Worm (Caenorhabditis elegans): ENCODE measurements around the gene vpat-1.
A peak's percentile ranks its signal among the peaks of the same experiment; 100 is the strongest.

Gene vpat-1

DNA sequence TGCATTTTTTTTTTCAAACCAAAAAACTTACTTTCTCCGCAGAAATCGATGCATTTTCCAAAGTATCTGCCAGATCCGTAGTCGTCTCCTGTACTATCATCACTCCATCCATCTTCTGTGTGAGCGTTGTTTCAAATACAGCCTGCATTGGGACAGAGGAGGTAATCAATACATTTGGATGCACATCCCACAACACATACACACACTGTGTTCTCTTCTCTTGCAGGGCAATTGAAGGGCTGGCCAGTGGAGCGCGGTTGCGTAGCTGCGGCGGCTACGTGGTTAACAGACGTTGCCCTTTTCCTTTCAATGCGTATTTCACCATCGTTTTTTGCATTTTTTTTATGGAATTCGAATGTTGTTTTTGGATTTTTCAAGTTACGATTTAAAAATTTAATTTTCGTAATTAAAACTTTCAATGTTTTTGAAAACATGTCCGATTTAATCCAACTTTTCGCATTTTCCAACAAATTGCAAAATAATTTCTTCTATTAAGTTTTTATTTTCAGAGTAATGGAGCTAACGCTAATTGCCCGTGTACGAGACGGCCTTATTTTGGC, 10.9 kb downstream of the vpat-1 start, which contains the start of the genes stau-1 and sec-22 (continued):
- no peak for TF ChIP-seq mdl-1 (tag; optimal IDR thresholded peaks at IDR 0.05)

DNA sequence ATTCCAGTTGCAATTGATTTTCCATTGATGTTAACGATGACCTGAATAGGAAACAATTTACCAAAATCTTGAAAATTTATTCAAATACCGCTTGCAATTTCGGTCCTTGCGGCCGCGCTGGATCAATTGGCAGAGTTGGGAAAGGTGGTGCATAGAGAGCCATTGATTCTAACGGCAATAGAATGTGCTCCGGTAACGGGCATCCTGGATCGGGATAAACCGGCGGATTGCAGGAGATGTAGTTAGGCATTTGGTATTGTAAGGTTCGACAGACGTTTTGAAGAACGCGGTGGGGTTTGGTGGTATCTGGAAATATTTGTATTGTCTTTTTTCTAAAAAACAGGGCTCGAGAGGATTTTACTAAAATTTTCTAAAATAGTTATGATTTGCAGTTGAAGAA, 15.1 kb downstream of the vpat-1 start:
- TF ChIP-seq nhr-21 (tag; optimal IDR thresholded peaks at IDR 0.05) (no peak), peb-1 (tag; optimal IDR thresholded peaks at IDR 0.05) (no peak), nhr-237 (tag; optimal IDR thresholded peaks at IDR 0.05) (no peak), Y55F3AM.14 (GFP tag; optimal IDR thresholded peaks at IDR 0.05) (no peak), nhr-12 (tag; optimal IDR thresholded peaks at IDR 0.05) (no peak), lin-11 (tag; optimal IDR thresholded peaks at IDR 0.05) (no peak), crh-2 (tag; optimal IDR thresholded peaks at IDR 0.05) (no peak), dmd-4 (tag; optimal IDR thresholded peaks at IDR 0.05) (no peak), F13H6.1 (tag; optimal IDR thresholded peaks at IDR 0.05) (no peak), sem-4 (tag; optimal IDR thresholded peaks at IDR 0.05) (no peak), elt-1 (tag; optimal IDR thresholded peaks at IDR 0.05) (no peak), blmp-1 (tag; optimal IDR thresholded peaks at IDR 0.05; ENCODE audit: insufficient read depth) (no peak), aly-2 (tag; optimal IDR thresholded peaks at IDR 0.05) (no peak), ZK546.5 (tag; optimal IDR thresholded peaks at IDR 0.05) (no peak), R02D3.7 (tag; optimal IDR thresholded peaks at IDR 0.05) (no peak)

DNA sequence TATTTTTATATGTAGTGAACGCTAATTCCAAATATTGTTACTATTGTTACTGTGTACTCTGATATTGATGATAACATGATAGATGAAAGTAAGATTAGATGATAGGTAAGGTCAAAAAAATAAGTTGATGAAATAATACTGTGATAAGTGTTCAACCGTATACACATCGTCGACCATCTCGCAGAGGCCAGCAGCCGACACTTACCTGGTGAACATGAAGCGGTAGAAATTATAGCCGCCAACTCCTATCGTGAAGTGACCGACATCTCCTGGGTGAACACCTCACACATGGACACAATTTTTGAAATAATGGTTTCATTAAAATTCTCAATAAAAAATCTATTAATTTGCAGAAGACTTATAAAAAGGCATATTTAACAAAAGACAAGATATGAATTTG, 18.6 kb downstream of the vpat-1 start:
- TF ChIP-seq snpc-4 (tag; optimal IDR thresholded peaks at IDR 0.05) (peak; percentile 53), lin-13 (GFP tag; optimal IDR thresholded peaks at IDR 0.05) (no peak), nhr-77 (tag; optimal IDR thresholded peaks at IDR 0.05) (no peak), nhr-129 (tag; optimal IDR thresholded peaks at IDR 0.05) (no peak), nhr-21 (tag; optimal IDR thresholded peaks at IDR 0.05) (no peak), ztf-1 (GFP tag; conservative IDR thresholded peaks at IDR 0.05) (no peak)

DNA sequence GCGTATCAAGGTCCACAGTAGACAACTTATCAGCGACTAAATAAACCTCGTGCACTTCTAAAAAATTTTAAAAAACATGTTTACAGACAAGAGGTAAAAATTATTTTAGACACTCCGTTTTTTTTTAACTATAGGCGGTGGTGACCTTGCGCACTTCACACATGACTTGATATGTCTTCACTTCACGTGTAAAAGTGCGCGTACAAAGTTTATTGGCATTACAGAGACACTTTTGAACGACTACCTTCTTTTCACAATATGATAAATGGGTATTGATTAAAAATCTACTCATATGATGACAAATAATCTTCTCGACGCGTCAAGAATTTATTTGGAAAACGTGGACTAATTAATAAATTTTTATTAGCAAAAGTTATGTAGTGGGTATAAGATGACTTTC, 19.3 kb downstream of the vpat-1 start:
- peak; percentile 19 for TF ChIP-seq gmeb-1 (tag; optimal IDR thresholded peaks at IDR 0.05)
- peak; percentile 71 for TF ChIP-seq nhr-21 (tag; optimal IDR thresholded peaks at IDR 0.05)
- TF ChIP-seq nhr-12 (tag; optimal IDR thresholded peaks at IDR 0.05), result no peak
- no peak for TF ChIP-seq ztf-11 (tag; optimal IDR thresholded peaks at IDR 0.05)
- no peak for TF ChIP-seq mab-5 (tag; optimal IDR thresholded peaks at IDR 0.05)
- TF ChIP-seq nhr-25 (tag; optimal IDR thresholded peaks at IDR 0.05), result peak; percentile 77
- no peak for TF ChIP-seq sem-4 (tag; optimal IDR thresholded peaks at IDR 0.05)
- no peak for TF ChIP-seq ztf-1 (GFP tag; conservative IDR thresholded peaks at IDR 0.05)
- no peak for TF ChIP-seq nhr-23 (tag; optimal IDR thresholded peaks at IDR 0.05)
- no peak for TF ChIP-seq ceh-16 (tag; optimal IDR thresholded peaks at IDR 0.05)
- TF ChIP-seq peb-1 (tag; optimal IDR thresholded peaks at IDR 0.05), result no peak
- no peak for TF ChIP-seq ceh-82 (tag; optimal IDR thresholded peaks at IDR 0.05)
- peak; percentile 54 for TF ChIP-seq sma-3 (GFP tag; optimal IDR thresholded peaks at IDR 0.05)
- no peak for TF ChIP-seq zag-1 (tag; optimal IDR thresholded peaks at IDR 0.05)
- peak; percentile 44 for TF ChIP-seq sma-9 (GFP tag; optimal IDR thresholded peaks at IDR 0.05)
- TF ChIP-seq sma-9 (tag; optimal IDR thresholded peaks at IDR 0.05), result no peak
- no peak for TF ChIP-seq egl-27 (tag; optimal IDR thresholded peaks at IDR 0.05)
- TF ChIP-seq ztf-4 (tag; optimal IDR thresholded peaks at IDR 0.05), result no peak
- TF ChIP-seq mdl-1 (tag; optimal IDR thresholded peaks at IDR 0.05), result no peak
- TF ChIP-seq lin-13 (GFP tag; optimal IDR thresholded peaks at IDR 0.05), result no peak
- TF ChIP-seq ama-1 (optimal IDR thresholded peaks at IDR 0.05), result no peak
- peak; percentile 54 for TF ChIP-seq crh-2 (tag; optimal IDR thresholded peaks at IDR 0.05)
- TF ChIP-seq unc-39 (tag; optimal IDR thresholded peaks at IDR 0.05), result no peak
- TF ChIP-seq mbf-1 (tag; optimal IDR thresholded peaks at IDR 0.05), result no peak
- TF ChIP-seq F13H6.1 (tag; optimal IDR thresholded peaks at IDR 0.05), result no peak
- TF ChIP-seq C34F6.9 (tag; optimal IDR thresholded peaks at IDR 0.05), result no peak
- peak; percentile 17 for TF ChIP-seq nhr-129 (tag; optimal IDR thresholded peaks at IDR 0.05)

All from whole organism, L2 larva.